Worm (Caenorhabditis elegans) whole organism, L2 larva: Measurements from ENCODE around the gene Y64G10A.7.

Experiments
- C34F6.9 ChIP-seq: fragments of 150-350 bp; optimal IDR thresholded peaks from 2 replicates; lab custom pipeline; 2014; ENCODE audit warnings: missing biosample characterization, missing genetic modification characterization
- F13H6.1 ChIP-seq: sonication (generic microtip); optimal IDR thresholded peaks from 2 replicates; lab custom pipeline; 2016; ENCODE audit warnings: missing genetic modification characterization, missing compliant biosample characterization
- R02D3.7 ChIP-seq: fragments of 150-350 bp; optimal IDR thresholded peaks from 2 replicates; lab custom pipeline; 2014; ENCODE audit warnings: missing biosample characterization, missing genetic modification characterization
- Y55F3AM.14 ChIP-seq: fragments of 200-800 bp; sonication (Bioruptor generic); optimal IDR thresholded peaks from 2 replicates; lab custom pipeline; 2018; ENCODE audit warnings: mild to moderate bottlenecking, missing genetic modification characterization, missing compliant biosample characterization
- ZK546.5 ChIP-seq: sonication (generic microtip); optimal IDR thresholded peaks from 2 replicates; lab custom pipeline; 2017; ENCODE audit warnings: missing biosample characterization, missing genetic modification characterization
- alr-1 ChIP-seq: fragments of 150-350 bp; optimal IDR thresholded peaks from 2 replicates; lab custom pipeline; 2014; ENCODE audit warnings: missing biosample characterization, missing genetic modification characterization
- aly-2 ChIP-seq: fragments of 150-350 bp; optimal IDR thresholded peaks from 2 replicates; lab custom pipeline; 2014; ENCODE audit warnings: missing biosample characterization, missing genetic modification characterization
- ama-1 ChIP-seq: fragments of 150-350 bp; optimal IDR thresholded peaks from 2 replicates; lab custom pipeline; 2018; ENCODE audit warnings: inconsistent platforms
- blmp-1 ChIP-seq: sonication (generic microtip); optimal IDR thresholded peaks from 2 replicates; lab custom pipeline; 2017; ENCODE audit warnings: missing genetic modification characterization, mild to moderate bottlenecking, missing compliant biosample characterization, antibody characterized with exemption, moderate library complexity; ENCODE audit not compliant: insufficient read depth
- ceh-16 ChIP-seq: fragments of 150-350 bp; optimal IDR thresholded peaks from 2 replicates; lab custom pipeline; 2014; ENCODE audit warnings: missing biosample characterization, missing genetic modification characterization
- ceh-82 ChIP-seq: fragments of 150-350 bp; optimal IDR thresholded peaks from 2 replicates; lab custom pipeline; 2014; ENCODE audit warnings: missing biosample characterization, missing genetic modification characterization
- crh-2 ChIP-seq: sonication (generic microtip); optimal IDR thresholded peaks from 2 replicates; lab custom pipeline; 2017; ENCODE audit warnings: missing biosample characterization, missing genetic modification characterization
- egl-27 ChIP-seq: sonication (generic microtip); optimal IDR thresholded peaks from 3 replicates; lab custom pipeline; 2017; ENCODE audit warnings: missing biosample characterization, missing genetic modification reagents, missing genetic modification characterization
- elt-1 ChIP-seq: fragments of 150-350 bp; optimal IDR thresholded peaks from 2 replicates; lab custom pipeline; 2014; ENCODE audit warnings: missing biosample characterization, missing genetic modification characterization
- fos-1 ChIP-seq: fragments of 150-350 bp; optimal IDR thresholded peaks from 2 replicates; lab custom pipeline; 2014; ENCODE audit warnings: missing biosample characterization, missing genetic modification characterization
- gmeb-1 ChIP-seq: fragments of 150-350 bp; optimal IDR thresholded peaks from 2 replicates; lab custom pipeline; 2014; ENCODE audit warnings: missing biosample characterization, missing genetic modification characterization
- lin-11 ChIP-seq: fragments of 150-350 bp; sonication (generic microtip); optimal IDR thresholded peaks from 2 replicates; lab custom pipeline; 2014; ENCODE audit warnings: missing biosample characterization, missing genetic modification characterization, inconsistent platforms, mixed read lengths
- mab-5 ChIP-seq: fragments of 150-350 bp; optimal IDR thresholded peaks from 2 replicates; lab custom pipeline; 2014; ENCODE audit warnings: missing biosample characterization, missing genetic modification characterization
- mbf-1 ChIP-seq: sonication (generic microtip); optimal IDR thresholded peaks from 2 replicates; lab custom pipeline; 2017; ENCODE audit warnings: missing biosample characterization, missing genetic modification characterization
- nhr-10 ChIP-seq: sonication (generic microtip); optimal IDR thresholded peaks from 2 replicates; lab custom pipeline; 2017; ENCODE audit warnings: missing biosample characterization, missing genetic modification characterization
- nhr-11 ChIP-seq: fragments of 150-350 bp; optimal IDR thresholded peaks from 2 replicates; lab custom pipeline; 2014; ENCODE audit warnings: missing biosample characterization, missing genetic modification characterization
- nhr-12 ChIP-seq: fragments of 150-350 bp; optimal IDR thresholded peaks from 2 replicates; lab custom pipeline; 2014; ENCODE audit warnings: missing biosample characterization, missing genetic modification characterization
- nhr-21 ChIP-seq: fragments of 150-350 bp; optimal IDR thresholded peaks from 2 replicates; lab custom pipeline; 2014; ENCODE audit warnings: missing biosample characterization, missing genetic modification characterization
- nhr-23 ChIP-seq: fragments of 150-350 bp; optimal IDR thresholded peaks from 2 replicates; lab custom pipeline; 2014; ENCODE audit warnings: missing biosample characterization, missing genetic modification reagents, missing genetic modification characterization
- nhr-237 ChIP-seq: fragments of 150-350 bp; optimal IDR thresholded peaks from 2 replicates; lab custom pipeline; 2014; ENCODE audit warnings: missing biosample characterization, missing genetic modification characterization
- nhr-25 ChIP-seq: fragments of 150-350 bp; sonication (generic microtip); optimal IDR thresholded peaks from 3 replicates; lab custom pipeline; 2014; ENCODE audit warnings: missing biosample characterization, missing genetic modification characterization
- nhr-6 ChIP-seq: fragments of 150-350 bp; optimal IDR thresholded peaks from 2 replicates; lab custom pipeline; 2014; ENCODE audit warnings: missing biosample characterization, missing genetic modification characterization
- nhr-77 ChIP-seq: fragments of 150-350 bp; optimal IDR thresholded peaks from 2 replicates; lab custom pipeline; 2014; ENCODE audit warnings: missing biosample characterization, missing genetic modification characterization
- peb-1 ChIP-seq: fragments of 150-350 bp; optimal IDR thresholded peaks from 2 replicates; lab custom pipeline; 2014; ENCODE audit warnings: missing biosample characterization, missing genetic modification characterization
- sem-4 ChIP-seq: fragments of 150-350 bp; optimal IDR thresholded peaks from 2 replicates; lab custom pipeline; 2014; ENCODE audit warnings: missing biosample characterization, missing genetic modification reagents, missing genetic modification characterization
- skn-1 ChIP-seq: sonication (generic microtip); optimal IDR thresholded peaks from 2 replicates; lab custom pipeline; 2017; ENCODE audit warnings: missing biosample characterization, missing genetic modification characterization
- sma-3 ChIP-seq: sonication (generic microtip); optimal IDR thresholded peaks from 2 replicates; lab custom pipeline; 2016; ENCODE audit warnings: missing genetic modification reagents, missing genetic modification characterization, missing compliant biosample characterization
- sma-9 ChIP-seq, 2 experiments: fragments of 150-350 bp in 1 of 2; sonication (generic microtip) in 1 of 2; optimal IDR thresholded peaks; 2 replicates each; lab custom pipeline; 2014 to 2016; ENCODE audit warnings: missing genetic modification characterization in 2 of 2, mild to moderate bottlenecking in 1 of 2, missing biosample characterization in 1 of 2, missing compliant biosample characterization in 1 of 2, missing genetic modification reagents in 1 of 2, moderate library complexity in 1 of 2
- snpc-4 ChIP-seq: fragments of 150-350 bp; optimal IDR thresholded peaks from 2 replicates; lab custom pipeline; 2014; ENCODE audit warnings: missing biosample characterization, missing genetic modification characterization
- unc-55 ChIP-seq: fragments of 150-350 bp; sonication (generic microtip); optimal IDR thresholded peaks from 3 replicates; lab custom pipeline; 2014; ENCODE audit warnings: missing biosample characterization, missing genetic modification reagents, missing genetic modification characterization
- unc-62 ChIP-seq: fragments of 150-350 bp; optimal IDR thresholded peaks from 2 replicates; lab custom pipeline; 2014; ENCODE audit warnings: missing biosample characterization, missing genetic modification reagents, missing genetic modification characterization
- ztf-1 ChIP-seq: fragments of 200-800 bp; sonication (Bioruptor generic); conservative IDR thresholded peaks from 2 replicates; pipeline ENCODE4 v1.3.6; 2022; ENCODE audit warnings: missing genetic modification characterization, missing compliant biosample characterization
- ztf-11 ChIP-seq: sonication (generic microtip); optimal IDR thresholded peaks from 2 replicates; lab custom pipeline; 2017; ENCODE audit warnings: missing biosample characterization, missing genetic modification characterization
- ztf-4 ChIP-seq: fragments of 150-350 bp; optimal IDR thresholded peaks from 2 replicates; lab custom pipeline; 2014; ENCODE audit warnings: missing biosample characterization, missing genetic modification characterization

Y64G10A.7 gene

ce11 chrIV:14291601-14292000, at the start of gene Y64G10A.7:
Gene Y64G10A.7, plus strand, starts transcription at chrIV:14291901.
- TF ChIP-seq nhr-77 (tag; lab: Kevin White, UChicago) (no peak), ceh-16 (tag; lab: Kevin White, UChicago) (no peak), lin-11 (tag; lab: Kevin White, UChicago) (no peak), mbf-1 (tag; lab: Kevin White, UChicago) (no peak), sma-9 (GFP tag; optimal IDR thresholded peaks at IDR 0.05; lab: Kevin White, UChicago) (no peak), sma-9 (tag; optimal IDR thresholded peaks at IDR 0.05; lab: Kevin White, UChicago) (no peak), ztf-4 (tag; lab: Kevin White, UChicago) (no peak), nhr-11 (tag; lab: Kevin White, UChicago) (no peak)
- TF ChIP-seq, all 48 proteins: peak for 0

- no peak for TF ChIP-seq unc-62 (GFP tag; lab: Kevin White, UChicago)
- no peak for TF ChIP-seq ceh-82 (tag; lab: Kevin White, UChicago)
- no peak for TF ChIP-seq nhr-25 (tag; lab: Kevin White, UChicago)
- no peak for TF ChIP-seq skn-1 (tag; lab: Kevin White, UChicago)
- no peak for TF ChIP-seq gmeb-1 (tag; lab: Kevin White, UChicago)
- TF ChIP-seq blmp-1 (tag; lab: Kevin White, UChicago), result no peak
- no peak for TF ChIP-seq ztf-4 (tag; lab: Kevin White, UChicago)
- TF ChIP-seq ama-1, result no peak
- TF ChIP-seq mbf-1 (tag; lab: Kevin White, UChicago), result no peak
- TF ChIP-seq nhr-237 (tag; lab: Kevin White, UChicago), result no peak
- no peak for TF ChIP-seq ztf-11
Observed at ce11 chrIV:14244357-14244756, 47.3 kb upstream of the Y64G10A.7 start, which contains the start of gene Y64G10A.2. Gene Y64G10A.2, minus strand, starts transcription at chrIV:14244457.

ce11 chrIV:14249447-14249846, 42.3 kb upstream of the Y64G10A.7 start:
- no peak for TF ChIP-seq fos-1 (tag; lab: Kevin White, UChicago)
- no peak for TF ChIP-seq ceh-16 (tag; lab: Kevin White, UChicago)
- no peak for TF ChIP-seq crh-2 (tag; lab: Kevin White, UChicago)
- TF ChIP-seq sma-9 (GFP tag; optimal IDR thresholded peaks at IDR 0.05; lab: Kevin White, UChicago), result no peak
- no peak for TF ChIP-seq sma-9 (tag; optimal IDR thresholded peaks at IDR 0.05; lab: Kevin White, UChicago)
- no peak for TF ChIP-seq alr-1
- no peak for TF ChIP-seq nhr-23 (tag; lab: Kevin White, UChicago)
- no peak for TF ChIP-seq Y55F3AM.14 (GFP tag; lab: Kevin White, UChicago)
- TF ChIP-seq ZK546.5 (tag; lab: Kevin White, UChicago), result no peak
- no peak for TF ChIP-seq ama-1
- no peak for TF ChIP-seq F13H6.1
- TF ChIP-seq, all 48 proteins: peak for 0

ce11 chrIV:14250113-14250512, 41.6 kb upstream of the Y64G10A.7 start, which contains the start of gene srab-24:
Gene srab-24, minus strand, starts transcription at chrIV:14250213.
- TF ChIP-seq Y55F3AM.14 (GFP tag; lab: Kevin White, UChicago) (no peak), unc-55 (GFP tag; lab: Kevin White, UChicago) (no peak), nhr-21 (no peak), fos-1 (tag; lab: Kevin White, UChicago) (no peak), nhr-6 (no peak), nhr-77 (tag; lab: Kevin White, UChicago) (no peak), mab-5 (tag; lab: Kevin White, UChicago) (no peak), nhr-23 (tag; lab: Kevin White, UChicago) (no peak), gmeb-1 (tag; lab: Kevin White, UChicago) (no peak), elt-1 (no peak), egl-27 (tag; lab: Kevin White, UChicago) (no peak), ZK546.5 (tag; lab: Kevin White, UChicago) (no peak), snpc-4 (tag; lab: Kevin White, UChicago) (no peak), sma-9 (GFP tag; optimal IDR thresholded peaks at IDR 0.05; lab: Kevin White, UChicago) (no peak), sma-9 (tag; optimal IDR thresholded peaks at IDR 0.05; lab: Kevin White, UChicago) (no peak), F13H6.1 (no peak), nhr-12 (tag; lab: Kevin White, UChicago) (no peak), ztf-11 (no peak), ztf-1 (GFP tag; lab: Robert Waterston, UW) (no peak)
- TF ChIP-seq, all 48 proteins: peak for 0

ce11 chrIV:14255605-14256004, 36.1 kb upstream of the Y64G10A.7 start:
- TF ChIP-seq sem-4 (tag; lab: Kevin White, UChicago) (no peak), mab-5 (tag; lab: Kevin White, UChicago) (no peak), ztf-11 (no peak), R02D3.7 (tag; lab: Kevin White, UChicago) (no peak), nhr-11 (tag; lab: Kevin White, UChicago) (no peak), nhr-21 (no peak), aly-2 (tag; lab: Kevin White, UChicago) (no peak), C34F6.9 (tag; lab: Kevin White, UChicago) (no peak), sma-3 (GFP tag; lab: Kevin White, UChicago) (no peak), peb-1 (tag; lab: Kevin White, UChicago) (no peak), nhr-25 (tag; lab: Kevin White, UChicago) (no peak), nhr-10 (tag; lab: Kevin White, UChicago) (no peak), fos-1 (tag; lab: Kevin White, UChicago) (no peak), F13H6.1 (no peak)
